Worm (Caenorhabditis elegans) whole organism, L4/young adult: ENCODE data around the gene suf-1.

Experiments used
- W03F9.2 ChIP-seq: fragments of 150-350 bp; optimal IDR thresholded peaks from 2 replicates; lab custom pipeline; 2014; ENCODE audit warnings: missing biosample characterization, missing genetic modification characterization
- him-1 ChIP-seq: sonication (generic microtip); optimal IDR thresholded peaks from 2 replicates; lab custom pipeline; 2016; ENCODE audit warnings: missing genotype, missing genetic modification reagents, missing genetic modification characterization, missing compliant biosample characterization

DNA sequence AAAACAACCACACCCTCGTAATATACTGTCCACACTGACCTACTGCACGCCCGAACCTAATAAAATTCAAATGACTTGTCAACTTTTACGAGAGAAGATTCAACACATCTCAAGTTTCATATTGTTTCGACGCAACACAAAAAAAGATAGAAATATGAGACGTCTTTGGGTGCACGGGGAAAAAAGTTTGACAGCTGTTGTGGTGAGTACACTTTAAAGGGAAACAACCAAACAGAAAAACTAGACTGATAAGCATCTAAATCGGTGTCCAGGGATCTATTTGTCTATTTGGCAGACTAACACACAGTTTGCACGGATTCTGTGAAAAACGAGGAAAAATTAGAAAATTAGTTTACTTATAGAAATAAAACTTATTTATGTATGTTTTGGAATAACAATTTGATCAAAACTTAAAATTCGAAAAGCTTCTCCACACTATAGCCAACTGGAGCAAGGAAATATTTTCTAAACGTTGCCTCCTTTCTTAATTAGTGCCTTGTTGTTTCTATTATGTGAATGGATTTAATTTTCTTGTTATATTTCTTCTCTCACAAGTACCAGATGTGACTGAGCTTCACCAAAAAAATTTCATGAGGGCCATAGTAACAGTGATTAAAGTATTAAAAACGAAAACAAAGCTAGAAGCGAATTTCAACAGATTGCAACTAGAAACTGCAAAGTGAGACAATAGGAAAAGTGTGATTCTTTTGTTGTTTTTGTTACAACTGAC lies 40.1 kb downstream of the suf-1 start:
- TF ChIP-seq him-1 (tag; lab: Kevin White, UChicago) (no peak), W03F9.2 (tag; lab: Kevin White, UChicago) (no peak)
